Worm (Caenorhabditis elegans) whole organism, L1 larva: ENCODE measurements around the gene Y113G7B.27.

Experiments used
- blmp-1 ChIP-seq: fragments of 150-350 bp; optimal IDR thresholded peaks from 2 replicates; lab custom pipeline; 2014; ENCODE audit warnings: missing biosample characterization, missing genetic modification characterization
- ceh-82 ChIP-seq, 3 experiments: fragments of 150-350 bp in 1 of 3; sonication (generic microtip) in 2 of 3; optimal IDR thresholded peaks; 2 replicates each; lab custom pipeline; 2014 to 2017; ENCODE audit warnings: missing biosample characterization in 3 of 3, missing genetic modification characterization in 3 of 3
- egl-27 ChIP-seq, 2 experiments: fragments of 150-350 bp in 1 of 2; sonication (generic microtip); optimal IDR thresholded peaks; 3 replicates each; lab custom pipeline; 2017 to 2018; ENCODE audit warnings: missing biosample characterization in 2 of 2, missing genetic modification characterization in 2 of 2, missing genetic modification reagents in 2 of 2
- fkh-8 ChIP-seq: sonication (generic microtip); optimal IDR thresholded peaks from 2 replicates; lab custom pipeline; 2016; ENCODE audit warnings: mild to moderate bottlenecking, missing genetic modification characterization, missing compliant biosample characterization
- lin-39 ChIP-seq: fragments of 150-350 bp; optimal IDR thresholded peaks from 2 replicates; lab custom pipeline; 2014; ENCODE audit warnings: missing biosample characterization, missing genetic modification reagents, missing genetic modification characterization
- lir-3 ChIP-seq: sonication (generic microtip); optimal IDR thresholded peaks from 2 replicates; lab custom pipeline; 2016; ENCODE audit warnings: mild to moderate bottlenecking, missing genetic modification characterization, moderate library complexity, missing compliant biosample characterization; ENCODE audit not compliant: poor library complexity
- mdl-1 ChIP-seq, 2 experiments: fragments of 150-350 bp; optimal IDR thresholded peaks; 2 replicates each; lab custom pipeline; 2014 to 2017; ENCODE audit warnings: missing biosample characterization in 2 of 2, missing genetic modification characterization in 2 of 2, inconsistent platforms in 1 of 2
- nhr-76 ChIP-seq: sonication (generic microtip); optimal IDR thresholded peaks from 2 replicates; lab custom pipeline; 2017; ENCODE audit warnings: missing biosample characterization, missing genetic modification characterization
- skn-1 ChIP-seq: fragments of 150-350 bp; optimal IDR thresholded peaks from 2 replicates; lab custom pipeline; 2014; ENCODE audit warnings: missing biosample characterization, missing genetic modification characterization
- tbx-2 ChIP-seq: sonication (generic microtip); optimal IDR thresholded peaks from 2 replicates; lab custom pipeline; 2016; ENCODE audit warnings: missing genetic modification characterization, missing compliant biosample characterization
- unc-62 ChIP-seq: fragments of 150-350 bp; optimal IDR thresholded peaks from 2 replicates; lab custom pipeline; 2014; ENCODE audit warnings: missing biosample characterization, missing genetic modification reagents, missing genetic modification characterization

ce11 chrV:20206086-20206485 lies 13.5 kb downstream of the Y113G7B.27 start, which contains the start of the genes fbxb-59 and srbc-34:
- TF ChIP-seq tbx-2 (tag; lab: Kevin White, UChicago) (no peak), mdl-1 (tag; optimal IDR thresholded peaks at IDR 0.05; lab: Kevin White, UChicago) (no peak), lin-39 (tag; lab: Kevin White, UChicago) (no peak), nhr-76 (tag; lab: Kevin White, UChicago) (no peak), unc-62 (no peak), egl-27 (tag; optimal IDR thresholded peaks at IDR 0.05; lab: Kevin White, UChicago) (no peak), fkh-8 (tag; lab: Kevin White, UChicago) (no peak), lir-3 (tag; lab: Kevin White, UChicago) (no peak), ceh-82 (tag; optimal IDR thresholded peaks at IDR 0.05; lab: Kevin White, UChicago) (no peak), blmp-1 (tag; lab: Kevin White, UChicago) (no peak), skn-1 (tag; lab: Kevin White, UChicago) (no peak)
